Worm (Caenorhabditis elegans) whole organism, mixed stage, embryonic: Measurements from ENCODE around the gene ctr-9.

Source experiments
- lsy-2 ChIP-seq: fragments of 150-350 bp; optimal IDR thresholded peaks from 2 replicates; lab custom pipeline; 2014; ENCODE audit warnings: missing biosample characterization, missing genetic modification characterization
- nhr-12 ChIP-seq: fragments of 150-350 bp; optimal IDR thresholded peaks from 2 replicates; lab custom pipeline; 2014; ENCODE audit warnings: missing biosample characterization, missing genetic modification characterization
- pha-4 ChIP-seq: fragments of 150-350 bp; optimal IDR thresholded peaks from 2 replicates; lab custom pipeline; 2018; ENCODE audit warnings: missing biosample characterization, missing genetic modification reagents, missing genetic modification characterization
- sptf-1 ChIP-seq: sonication (generic microtip); optimal IDR thresholded peaks from 2 replicates; lab custom pipeline; 2017; ENCODE audit warnings: mild to moderate bottlenecking, missing genetic modification characterization, moderate library complexity, missing compliant biosample characterization
- ztf-11 ChIP-seq: fragments of 150-350 bp; optimal IDR thresholded peaks from 2 replicates; lab custom pipeline; 2014; ENCODE audit warnings: missing biosample characterization, missing genetic modification characterization

- TF ChIP-seq lsy-2 (tag; lab: Kevin White, UChicago) (no peak), ztf-11 (no peak), pha-4 (tag; lab: Kevin White, UChicago) (no peak), nhr-12 (tag; lab: Kevin White, UChicago) (no peak), sptf-1 (no peak)
Observed at ce11 chrIII:9457192-9458103, 33.7 kb upstream of the ctr-9 start.
